Fruit fly (Drosophila melanogaster): ENCODE results near the gene CG7080.

dm6 chr3R:22323994-22324393, 5.1 kb upstream of the CG7080 start, which contains the start of gene CG34377:
- TF ChIP-seq kay (GFP tag; ENCODE audit: borderline replicate concordance): no peak
- no peak for TF ChIP-seq Crg-1 (GFP tag; optimal IDR thresholded peaks at IDR 0.05)
- TF ChIP-seq tj (GFP tag; optimal IDR thresholded peaks at IDR 0.05): no peak
- TF ChIP-seq cic (GFP tag; optimal IDR thresholded peaks at IDR 0.05): no peak
- no peak for TF ChIP-seq bab1 (GFP tag; optimal IDR thresholded peaks at IDR 0.05)
- no peak for TF ChIP-seq cnc (optimal IDR thresholded peaks at IDR 0.05)
